Worm (Caenorhabditis elegans) whole organism, L1 larva: Measurements from ENCODE around the gene hum-2.
A peak's percentile ranks its signal among the peaks of the same experiment; 100 is the strongest.

Experiments
- C34B4.2 ChIP-seq: sonication (generic microtip); optimal IDR thresholded peaks from 2 replicates; lab custom pipeline; 2017; ENCODE audit warnings: mild to moderate bottlenecking, missing genetic modification characterization, missing compliant biosample characterization
- ama-1 ChIP-seq: fragments of 150-350 bp; optimal IDR thresholded peaks from 2 replicates; lab custom pipeline; 2014
- blmp-1 ChIP-seq: fragments of 150-350 bp; optimal IDR thresholded peaks from 2 replicates; lab custom pipeline; 2014; ENCODE audit warnings: missing biosample characterization, missing genetic modification characterization
- ceh-8 ChIP-seq: fragments of 200-800 bp; sonication (Bioruptor generic); optimal IDR thresholded peaks from 2 replicates; lab custom pipeline; 2018; ENCODE audit warnings: mild to moderate bottlenecking, missing genetic modification characterization, moderate library complexity, missing compliant biosample characterization
- ceh-88 ChIP-seq: fragments of 200-800 bp; sonication (Bioruptor generic); IDR thresholded peaks from 2 replicates; pipeline ENCODE4 v1.3.6; 2022; ENCODE audit warnings: missing genetic modification characterization, missing compliant biosample characterization
- ceh-90 ChIP-seq: sonication (generic microtip); optimal IDR thresholded peaks from 2 replicates; lab custom pipeline; 2016; ENCODE audit warnings: missing genetic modification characterization, missing compliant biosample characterization
- dpl-1 ChIP-seq, 3 experiments: fragments of 150-350 bp in 2 of 3; sonication (generic microtip) in 1 of 3; optimal IDR thresholded peaks; 2 replicates each; lab custom pipeline; 2014 to 2017; ENCODE audit warnings: missing biosample characterization in 3 of 3, missing genetic modification characterization in 3 of 3, missing genetic modification reagents in 3 of 3
- dsc-1 ChIP-seq: sonication (generic microtip); optimal IDR thresholded peaks from 2 replicates; lab custom pipeline; 2016; ENCODE audit warnings: mild to moderate bottlenecking, missing genetic modification characterization, missing compliant biosample characterization
- efl-1 ChIP-seq, 4 experiments: fragments of 150-350 bp; optimal IDR thresholded peaks in 3 of 4; peaks in 1 of 4; 1 replicate in 1 of 4; 2 replicates in 3 of 4; lab custom pipeline; 2014; ENCODE audit warnings: missing biosample characterization in 2 of 4, missing genetic modification characterization in 2 of 4, missing genetic modification reagents in 2 of 4
- efl-3 ChIP-seq: fragments of 200-800 bp; sonication (Bioruptor generic); optimal IDR thresholded peaks from 2 replicates; lab custom pipeline; 2018; ENCODE audit warnings: mild to moderate bottlenecking, missing genetic modification characterization, missing compliant biosample characterization
- egl-13 ChIP-seq: sonication (generic microtip); optimal IDR thresholded peaks from 2 replicates; lab custom pipeline; 2016; ENCODE audit warnings: missing genotype, missing genetic modification reagents, missing genetic modification characterization, missing compliant biosample characterization
- egl-27 ChIP-seq, 2 experiments: fragments of 150-350 bp in 1 of 2; sonication (generic microtip); optimal IDR thresholded peaks; 3 replicates each; lab custom pipeline; 2017 to 2018; ENCODE audit warnings: missing biosample characterization in 2 of 2, missing genetic modification characterization in 2 of 2, missing genetic modification reagents in 2 of 2
- elt-2 ChIP-seq: sonication (generic microtip); optimal IDR thresholded peaks from 2 replicates; lab custom pipeline; 2016; ENCODE audit warnings: missing genetic modification characterization, mild to moderate bottlenecking, inconsistent platforms, missing compliant biosample characterization, missing genetic modification reagents
- ets-5 ChIP-seq: fragments of 200-800 bp; sonication (Bioruptor generic); IDR thresholded peaks from 2 replicates; pipeline ENCODE4 v1.3.6; 2022; ENCODE audit warnings: missing genetic modification characterization, missing compliant biosample characterization
- fkh-4 ChIP-seq: sonication (generic microtip); optimal IDR thresholded peaks from 2 replicates; lab custom pipeline; 2016; ENCODE audit warnings: missing compliant biosample characterization, missing genetic modification characterization, borderline replicate concordance
- fkh-8 ChIP-seq: sonication (generic microtip); optimal IDR thresholded peaks from 2 replicates; lab custom pipeline; 2016; ENCODE audit warnings: mild to moderate bottlenecking, missing genetic modification characterization, missing compliant biosample characterization
- fos-1 ChIP-seq: fragments of 150-350 bp; optimal IDR thresholded peaks from 2 replicates; lab custom pipeline; 2014; ENCODE audit warnings: missing biosample characterization, missing genetic modification characterization
- hlh-17 ChIP-seq: fragments of 200-800 bp; sonication (Bioruptor generic); optimal IDR thresholded peaks from 2 replicates; lab custom pipeline; 2018; ENCODE audit warnings: missing genetic modification characterization, mild to moderate bottlenecking, missing compliant biosample characterization, moderate library complexity, borderline replicate concordance
- hlh-4 ChIP-seq: sonication (generic microtip); optimal IDR thresholded peaks from 2 replicates; lab custom pipeline; 2016; ENCODE audit warnings: mild to moderate bottlenecking, missing genetic modification characterization, missing compliant biosample characterization
- hpl-2 ChIP-seq: fragments of 150-350 bp; optimal IDR thresholded peaks from 2 replicates; lab custom pipeline; 2014; ENCODE audit warnings: missing biosample characterization, missing genetic modification reagents, missing genetic modification characterization
- jun-1 ChIP-seq: fragments of 150-350 bp; optimal IDR thresholded peaks from 2 replicates; lab custom pipeline; 2014; ENCODE audit warnings: missing biosample characterization, missing genetic modification reagents, missing genetic modification characterization
- lin-15B ChIP-seq: fragments of 150-350 bp; sonication (generic microtip); optimal IDR thresholded peaks from 3 replicates; lab custom pipeline; 2014; ENCODE audit warnings: missing biosample characterization, missing genetic modification characterization
- lin-35 ChIP-seq, 2 experiments: fragments of 150-350 bp; optimal IDR thresholded peaks; 2 replicates each; lab custom pipeline; 2014; ENCODE audit warnings: missing biosample characterization in 2 of 2, missing genetic modification characterization in 2 of 2, missing genetic modification reagents in 2 of 2
- lin-39 ChIP-seq: fragments of 150-350 bp; optimal IDR thresholded peaks from 2 replicates; lab custom pipeline; 2014; ENCODE audit warnings: missing biosample characterization, missing genetic modification reagents, missing genetic modification characterization
- lir-3 ChIP-seq: sonication (generic microtip); optimal IDR thresholded peaks from 2 replicates; lab custom pipeline; 2016; ENCODE audit warnings: mild to moderate bottlenecking, missing genetic modification characterization, moderate library complexity, missing compliant biosample characterization; ENCODE audit not compliant: poor library complexity
- lsy-2 ChIP-seq, 2 experiments: fragments of 150-350 bp; optimal IDR thresholded peaks; 2 replicates each; lab custom pipeline; 2014; ENCODE audit warnings: missing biosample characterization in 2 of 2, missing genetic modification characterization in 2 of 2
- mab-9 ChIP-seq: fragments of 200-800 bp; sonication (Bioruptor generic); IDR thresholded peaks from 2 replicates; pipeline ENCODE4 v1.3.6; 2022; ENCODE audit warnings: missing genetic modification reagents, missing genetic modification characterization, missing compliant biosample characterization
- mdl-1 ChIP-seq, 2 experiments: fragments of 150-350 bp; optimal IDR thresholded peaks; 2 replicates each; lab custom pipeline; 2014 to 2017; ENCODE audit warnings: missing biosample characterization in 2 of 2, missing genetic modification characterization in 2 of 2, inconsistent platforms in 1 of 2
- nhr-12 ChIP-seq: sonication (generic microtip); optimal IDR thresholded peaks from 2 replicates; lab custom pipeline; 2017; ENCODE audit warnings: missing biosample characterization, missing genetic modification characterization
- nhr-19 ChIP-seq: fragments of 200-800 bp; sonication (Bioruptor generic); conservative IDR thresholded peaks from 2 replicates; pipeline ENCODE4 v1.3.6; 2022; ENCODE audit warnings: missing genetic modification characterization, missing compliant biosample characterization
- nhr-237 ChIP-seq: fragments of 150-350 bp; optimal IDR thresholded peaks from 2 replicates; lab custom pipeline; 2014; ENCODE audit warnings: missing biosample characterization, missing genetic modification characterization
- nhr-28 ChIP-seq: fragments of 150-350 bp; optimal IDR thresholded peaks from 2 replicates; lab custom pipeline; 2014; ENCODE audit warnings: missing biosample characterization, missing genetic modification characterization
- nhr-47 ChIP-seq: sonication (generic microtip); optimal IDR thresholded peaks from 2 replicates; lab custom pipeline; 2016; ENCODE audit warnings: mild to moderate bottlenecking, missing genetic modification characterization, moderate library complexity, missing compliant biosample characterization
- nhr-71 ChIP-seq: sonication (generic microtip); optimal IDR thresholded peaks from 2 replicates; lab custom pipeline; 2016; ENCODE audit warnings: mild to moderate bottlenecking, missing genetic modification characterization, moderate library complexity, missing compliant biosample characterization
- nhr-77 ChIP-seq: fragments of 150-350 bp; optimal IDR thresholded peaks from 2 replicates; lab custom pipeline; 2014; ENCODE audit warnings: missing biosample characterization, missing genetic modification characterization
- nhr-84 ChIP-seq: sonication (generic microtip); optimal IDR thresholded peaks from 2 replicates; lab custom pipeline; 2017; ENCODE audit warnings: missing biosample characterization, missing genetic modification characterization
- nhr-90 ChIP-seq: sonication (generic microtip); optimal IDR thresholded peaks from 2 replicates; lab custom pipeline; 2016; ENCODE audit warnings: mild to moderate bottlenecking, missing genetic modification characterization, missing compliant biosample characterization; ENCODE audit not compliant: poor library complexity
- pag-3 ChIP-seq: sonication (generic microtip); optimal IDR thresholded peaks from 2 replicates; lab custom pipeline; 2017; ENCODE audit warnings: missing genetic modification characterization, mild to moderate bottlenecking, missing compliant biosample characterization, antibody characterized with exemption, borderline replicate concordance; ENCODE audit not compliant: insufficient read depth
- sox-4 ChIP-seq: sonication (generic microtip); optimal IDR thresholded peaks from 2 replicates; lab custom pipeline; 2016; ENCODE audit warnings: missing genetic modification characterization, missing compliant biosample characterization
- swsn-7 ChIP-seq: sonication (generic microtip); optimal IDR thresholded peaks from 2 replicates; lab custom pipeline; 2016; ENCODE audit warnings: missing genetic modification characterization, missing compliant biosample characterization
- unc-62 ChIP-seq: fragments of 150-350 bp; optimal IDR thresholded peaks from 2 replicates; lab custom pipeline; 2014; ENCODE audit warnings: missing biosample characterization, missing genetic modification reagents, missing genetic modification characterization
- unc-86 ChIP-seq: sonication (generic microtip); optimal IDR thresholded peaks from 2 replicates; lab custom pipeline; 2016; ENCODE audit warnings: missing genetic modification characterization, missing compliant biosample characterization
- unc-98 ChIP-seq: fragments of 200-800 bp; sonication (Bioruptor generic); IDR thresholded peaks from 2 replicates; pipeline ENCODE4 v1.3.6; 2022; ENCODE audit warnings: missing genetic modification characterization, missing compliant biosample characterization
- zag-1 ChIP-seq: fragments of 150-350 bp; optimal IDR thresholded peaks from 2 replicates; lab custom pipeline; 2014; ENCODE audit warnings: missing biosample characterization, missing genetic modification characterization
- ztf-11 ChIP-seq, 2 experiments: sonication (generic microtip); optimal IDR thresholded peaks; 2 replicates each; lab custom pipeline; 2016 to 2017; ENCODE audit warnings: missing genetic modification characterization in 2 of 2, missing biosample characterization in 1 of 2, missing compliant biosample characterization in 1 of 2
- ztf-4 ChIP-seq: fragments of 150-350 bp; optimal IDR thresholded peaks from 2 replicates; lab custom pipeline; 2014; ENCODE audit warnings: missing biosample characterization, missing genetic modification characterization

Gene hum-2

ce11 chrV:9386143-9386542 is at the start of gene hum-2:
TSS of gene hum-2 (plus strand) at chrV:9386175.
- TF ChIP-seq nhr-77 (tag; lab: Kevin White, UChicago): no peak
- no peak for TF ChIP-seq efl-1 (optimal IDR thresholded peaks at IDR 0.05; lab: Kevin White, UChicago)
- TF ChIP-seq efl-1 (GFP tag; optimal IDR thresholded peaks at IDR 0.05 in 1 of 2; lab: Kevin White, UChicago): peak in 1 of 2 experiments; percentile 45

DNA sequence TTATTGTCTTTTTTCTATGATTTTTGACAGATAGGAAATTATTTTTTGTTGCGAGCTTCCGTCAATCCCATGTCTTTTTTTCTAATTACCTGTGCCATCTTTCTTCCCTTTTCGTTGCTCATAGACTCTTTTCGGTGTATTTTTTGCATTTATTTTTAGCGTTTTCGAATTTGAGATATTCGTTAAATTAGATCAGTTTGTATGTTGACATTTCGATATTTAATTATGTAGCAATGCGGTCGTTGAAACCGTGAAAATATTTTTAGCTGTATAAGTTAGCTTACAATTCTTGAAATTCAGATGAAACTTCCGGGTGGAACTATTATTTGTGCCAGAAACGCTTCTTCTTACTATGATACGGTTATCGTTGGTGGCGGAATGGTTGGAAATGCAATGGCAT is 49.5 kb upstream of the hum-2 start, which contains the start of gene coq-6:
TSS of gene coq-6 (plus strand) at position 301 of the 400 bp plus-strand sequence.
- TF ChIP-seq nhr-28 (no peak), elt-2 (tag; lab: Kevin White, UChicago) (no peak), nhr-237 (tag; lab: Kevin White, UChicago) (no peak), hlh-4 (tag; lab: Kevin White, UChicago) (no peak), jun-1 (tag; lab: Kevin White, UChicago) (no peak), egl-13 (tag; lab: Kevin White, UChicago) (no peak), unc-86 (tag; lab: Kevin White, UChicago) (no peak), nhr-47 (tag; lab: Kevin White, UChicago) (no peak), lin-39 (tag; lab: Kevin White, UChicago) (no peak), blmp-1 (tag; lab: Kevin White, UChicago) (no peak), sox-4 (tag; lab: Kevin White, UChicago) (no peak), lin-15B (tag; lab: Kevin White, UChicago) (no peak), fkh-4 (tag; lab: Kevin White, UChicago) (no peak), C34B4.2 (tag; lab: Kevin White, UChicago) (no peak), pag-3 (tag; lab: Kevin White, UChicago) (no peak), nhr-19 (no peak), efl-3 (GFP tag; lab: Kevin White, UChicago) (no peak), lir-3 (tag; lab: Kevin White, UChicago) (no peak)

DNA sequence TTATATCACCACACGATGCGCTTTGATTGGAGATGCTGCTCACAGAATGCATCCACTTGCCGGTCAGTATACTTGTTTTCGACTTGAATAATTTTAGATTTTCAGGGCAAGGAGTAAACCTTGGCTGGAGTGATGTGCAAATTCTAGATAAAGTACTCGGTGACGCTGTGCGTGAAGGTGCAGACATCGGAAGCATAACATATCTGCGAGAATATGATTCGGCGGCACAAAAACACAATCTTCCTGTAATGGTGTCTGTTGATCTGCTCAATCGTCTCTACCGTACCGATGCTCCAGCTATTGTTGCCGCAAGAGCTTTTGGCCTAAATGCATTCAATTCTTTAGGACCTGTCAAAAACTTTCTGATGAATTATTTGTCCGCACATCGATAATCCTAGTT is 47.5 kb upstream of the hum-2 start:
- TF ChIP-seq fkh-8 (peak; percentile 27), lin-35 (GFP tag; optimal IDR thresholded peaks at IDR 0.05; lab: Kevin White, UChicago) (no peak), nhr-71 (tag; lab: Kevin White, UChicago) (no peak), zag-1 (tag; lab: Kevin White, UChicago) (no peak), ztf-4 (tag; lab: Kevin White, UChicago) (peak; percentile 15), fos-1 (no peak), egl-27 (tag; optimal IDR thresholded peaks at IDR 0.05; lab: Kevin White, UChicago) (no peak), efl-1 (optimal IDR thresholded peaks at IDR 0.05; lab: Kevin White, UChicago) (peak; percentile 14 to 22), efl-1 (GFP tag; optimal IDR thresholded peaks at IDR 0.05 in 1 of 2; lab: Kevin White, UChicago) (peak in 1 of 2 experiments; percentile 0), ztf-11 (tag; optimal IDR thresholded peaks at IDR 0.05; lab: Kevin White, UChicago) (no peak), ets-5 (GFP tag; lab: Robert Waterston, UW) (no peak), mab-9 (no peak), ceh-88 (GFP tag; lab: Robert Waterston, UW) (no peak), unc-98 (GFP tag; lab: Robert Waterston, UW) (no peak), lin-39 (tag; lab: Kevin White, UChicago) (no peak), lin-15B (tag; lab: Kevin White, UChicago) (no peak), pag-3 (tag; lab: Kevin White, UChicago) (no peak), nhr-12 (tag; lab: Kevin White, UChicago) (no peak), egl-13 (tag; lab: Kevin White, UChicago) (no peak), unc-62 (GFP tag; lab: Kevin White, UChicago) (no peak), hpl-2 (GFP tag; lab: Kevin White, UChicago) (no peak), nhr-84 (tag; lab: Kevin White, UChicago) (no peak), ama-1 (lab: Kevin White, UChicago) (peak; percentile 86), lsy-2 (tag; optimal IDR thresholded peaks at IDR 0.05; lab: Kevin White, UChicago) (no peak), lir-3 (tag; lab: Kevin White, UChicago) (no peak), elt-2 (tag; lab: Kevin White, UChicago) (no peak), dsc-1 (tag; lab: Kevin White, UChicago) (no peak), hlh-17 (GFP tag; lab: Kevin White, UChicago) (no peak), nhr-47 (tag; lab: Kevin White, UChicago) (peak; percentile 63), ceh-90 (no peak), swsn-7 (tag; lab: Kevin White, UChicago) (no peak), ceh-8 (GFP tag; lab: Kevin White, UChicago) (no peak), nhr-90 (tag; lab: Kevin White, UChicago) (no peak), dpl-1 (GFP tag; optimal IDR thresholded peaks at IDR 0.05; lab: Kevin White, UChicago) (no peak), sox-4 (tag; lab: Kevin White, UChicago) (no peak), mdl-1 (tag; optimal IDR thresholded peaks at IDR 0.05; lab: Kevin White, UChicago) (no peak)
